Worm (Caenorhabditis elegans): ENCODE data around the gene adah-1.

ce11 chrIV:7010195-7010594 lies 13.8 kb upstream of the adah-1 start:
- no peak for TF ChIP-seq hmg-4 (GFP tag; optimal IDR thresholded peaks at IDR 0.05)
- no peak for TF ChIP-seq ceh-36 (tag; optimal IDR thresholded peaks at IDR 0.05)
- TF ChIP-seq tbx-37 (GFP tag; conservative IDR thresholded peaks at IDR 0.05), result no peak
- TF ChIP-seq flt-1 (GFP tag; IDR thresholded peaks at IDR 0.05), result no peak
- TF ChIP-seq ama-1 (optimal IDR thresholded peaks at IDR 0.05), result no peak
- no peak for TF ChIP-seq hnd-1 (tag; optimal IDR thresholded peaks at IDR 0.05)
- no peak for TF ChIP-seq scrt-1 (GFP tag; IDR thresholded peaks at IDR 0.05)
- no peak for TF ChIP-seq aly-1 (tag; optimal IDR thresholded peaks at IDR 0.05)
- no peak for TF ChIP-seq F13C5.2 (tag; optimal IDR thresholded peaks at IDR 0.05)
- TF ChIP-seq tbx-11 (GFP tag; IDR thresholded peaks at IDR 0.05), result no peak
- TF ChIP-seq pes-1 (GFP tag; IDR thresholded peaks at IDR 0.05), result no peak
- TF ChIP-seq sea-1 (GFP tag; conservative IDR thresholded peaks at IDR 0.05), result no peak
- no peak for TF ChIP-seq hmbx-1 (tag; optimal IDR thresholded peaks at IDR 0.05)
- TF ChIP-seq ets-7 (tag; optimal IDR thresholded peaks at IDR 0.05), result no peak

Measured in whole organism, early embryonic.